Worm (Caenorhabditis elegans) whole organism, midembryonic: Measurements from ENCODE around the gene ced-9.

Source experiments
- cog-1 ChIP-seq: sonication (generic microtip); optimal IDR thresholded peaks from 2 replicates; lab custom pipeline; 2016; ENCODE audit warnings: missing genetic modification characterization, missing compliant biosample characterization
- flt-1 ChIP-seq: fragments of 200-800 bp; sonication (Bioruptor generic); IDR thresholded peaks from 2 replicates; pipeline ENCODE4 v1.3.6; 2022; ENCODE audit warnings: missing genetic modification characterization, missing compliant biosample characterization
- klf-2 ChIP-seq: fragments of 200-800 bp; sonication (Bioruptor generic); conservative IDR thresholded peaks from 2 replicates; pipeline ENCODE4 v1.3.6; 2022; ENCODE audit warnings: missing genetic modification reagents, missing genetic modification characterization, missing compliant biosample characterization
- med-1 ChIP-seq: sonication (generic microtip); optimal IDR thresholded peaks from 2 replicates; lab custom pipeline; 2017; ENCODE audit warnings: missing genetic modification characterization, mild to moderate bottlenecking, missing compliant biosample characterization, antibody characterized with exemption, missing genetic modification reagents; ENCODE audit not compliant: insufficient read depth
- ref-1 ChIP-seq: fragments of 200-800 bp; sonication (Bioruptor generic); conservative IDR thresholded peaks from 2 replicates; pipeline ENCODE4 v1.3.6; 2022; ENCODE audit warnings: missing genetic modification reagents, missing genetic modification characterization, missing compliant biosample characterization
- tab-1 ChIP-seq: fragments of 200-800 bp; sonication (Bioruptor generic); IDR thresholded peaks from 2 replicates; pipeline ENCODE4 v1.3.6; 2022; ENCODE audit warnings: missing genetic modification characterization, missing compliant biosample characterization
- ztf-23 ChIP-seq: fragments of 200-800 bp; sonication (Bioruptor generic); IDR thresholded peaks from 2 replicates; pipeline ENCODE4 v1.3.6; 2022; ENCODE audit warnings: missing genetic modification reagents, missing genetic modification characterization, missing compliant biosample characterization
- ztf-29 ChIP-seq: fragments of 200-800 bp; sonication (Bioruptor generic); IDR thresholded peaks from 2 replicates; pipeline ENCODE4 v1.3.6; 2022; ENCODE audit warnings: missing genetic modification reagents, missing genetic modification characterization, missing compliant biosample characterization

ce11 chrIII:10331232-10331631 lies 3.7 kb upstream of the ced-9 start:
- TF ChIP-seq ref-1 (no peak), flt-1 (GFP tag; lab: Robert Waterston, UW) (no peak), tab-1 (GFP tag; lab: Robert Waterston, UW) (no peak), med-1 (GFP tag; lab: Kevin White, UChicago) (no peak), cog-1 (no peak), klf-2 (GFP tag; lab: Robert Waterston, UW) (no peak), ztf-29 (GFP tag; lab: Robert Waterston, UW) (no peak), ztf-23 (GFP tag; lab: Robert Waterston, UW) (no peak)
